Fruit fly (Drosophila melanogaster) whole organism, embryonic: Measurements from ENCODE around the gene CG3556.

Source experiments
- ATbp ChIP-seq: fragments of 200-800 bp; sonication (Bioruptor generic); optimal IDR thresholded peaks from 2 replicates; lab custom pipeline; 2017; ENCODE audit warnings: missing biosample characterization, mild to moderate bottlenecking, missing genetic modification characterization, missing genetic modification reagents
- Abd-B ChIP-seq: fragments of 200-800 bp; sonication (Bioruptor generic); optimal IDR thresholded peaks from 2 replicates; lab custom pipeline; 2018; ENCODE audit warnings: missing biosample characterization, mild to moderate bottlenecking, missing genetic modification characterization, moderate library complexity
- Aef1 ChIP-seq: fragments of 200-800 bp; sonication (Bioruptor generic); IDR thresholded peaks from 3 replicates; pipeline ENCODE4 v1.3.6; 2022; ENCODE audit warnings: missing biosample characterization, missing genetic modification characterization
- Antp ChIP-seq: fragments of 200-800 bp; sonication (Bioruptor generic); optimal IDR thresholded peaks from 3 replicates; lab custom pipeline; 2016; ENCODE audit warnings: missing biosample characterization, missing genetic modification characterization
- Bgb ChIP-seq: fragments of 200-800 bp; sonication (Bioruptor generic); IDR thresholded peaks from 2 replicates; pipeline ENCODE4 v1.3.6; 2022; ENCODE audit warnings: missing biosample characterization, missing genetic modification characterization; ENCODE audit not compliant: partially characterized antibody
- CG13424 ChIP-seq: fragments of 200-800 bp; sonication (Bioruptor generic); optimal IDR thresholded peaks from 2 replicates; lab custom pipeline; 2019; ENCODE audit warnings: missing biosample characterization, mild to moderate bottlenecking, missing genetic modification characterization, moderate library complexity
- CG14710 ChIP-seq: fragments of 200-800 bp; sonication (Bioruptor generic); optimal IDR thresholded peaks from 3 replicates; lab custom pipeline; 2019; ENCODE audit warnings: missing biosample characterization, mild to moderate bottlenecking, missing genetic modification characterization, moderate library complexity
- CG14965 ChIP-seq: fragments of 200-800 bp; sonication (Bioruptor generic); optimal IDR thresholded peaks from 2 replicates; lab custom pipeline; 2016; ENCODE audit warnings: missing biosample characterization, missing genetic modification characterization, borderline replicate concordance
- CG1602 ChIP-seq: fragments of 200-800 bp; sonication (Bioruptor generic); optimal IDR thresholded peaks from 3 replicates; lab custom pipeline; 2016; ENCODE audit warnings: missing biosample characterization, missing genetic modification characterization
- CG1603 ChIP-seq: fragments of 200-800 bp; sonication (Bioruptor generic); optimal IDR thresholded peaks from 2 replicates; lab custom pipeline; 2019; ENCODE audit warnings: missing biosample characterization, mild to moderate bottlenecking, missing genetic modification characterization, moderate library complexity
- CG17328 ChIP-seq: fragments of 200-800 bp; sonication (Bioruptor generic); IDR thresholded peaks from 2 replicates; pipeline ENCODE4 v1.3.6; 2022; ENCODE audit warnings: missing biosample characterization, missing genetic modification characterization
- CG18262 ChIP-seq: fragments of 200-800 bp; optimal IDR thresholded peaks from 3 replicates; lab custom pipeline; 2019; ENCODE audit warnings: missing biosample characterization, mild to moderate bottlenecking, missing genetic modification characterization, moderate library complexity
- CG30403 ChIP-seq: fragments of 200-800 bp; sonication (Bioruptor generic); optimal IDR thresholded peaks from 3 replicates; lab custom pipeline; 2016; ENCODE audit warnings: missing biosample characterization, missing genetic modification characterization
- CG3407 ChIP-seq: fragments of 200-800 bp; sonication (Bioruptor generic); optimal IDR thresholded peaks from 2 replicates; lab custom pipeline; 2018; ENCODE audit warnings: missing biosample characterization, mild to moderate bottlenecking, missing genetic modification characterization
- CG34422 ChIP-seq: fragments of 200-800 bp; sonication (Bioruptor generic); IDR thresholded peaks from 3 replicates; pipeline ENCODE4 v1.3.6; 2022; ENCODE audit warnings: missing biosample characterization, missing genetic modification characterization
- CG3995 ChIP-seq: fragments of 200-800 bp; sonication (Bioruptor generic); optimal IDR thresholded peaks from 3 replicates; lab custom pipeline; 2016; ENCODE audit warnings: missing biosample characterization, missing genetic modification characterization
- CG6689 ChIP-seq: fragments of 200-800 bp; sonication (Bioruptor generic); IDR thresholded peaks from 2 replicates; pipeline ENCODE4 v1.3.6; 2022; ENCODE audit warnings: missing biosample characterization, missing genetic modification characterization
- Chrac-16 ChIP-seq: fragments of 200-800 bp; sonication (Bioruptor generic); optimal IDR thresholded peaks from 3 replicates; lab custom pipeline; 2016; ENCODE audit warnings: missing biosample characterization, missing genetic modification characterization
- D ChIP-seq, 2 experiments: fragments of 200-800 bp in 1 of 2; fragments of >200 bp in 1 of 2; sonication (Bioruptor generic) in 1 of 2; optimal IDR thresholded peaks; 2 replicates in 1 of 2; 3 replicates in 1 of 2; lab custom pipeline; 2017; ENCODE audit warnings: mild to moderate bottlenecking in 1 of 2, missing biosample characterization in 1 of 2, missing genetic modification characterization in 1 of 2, missing genetic modification reagents in 1 of 2
- D19B ChIP-seq: fragments of 200-800 bp; sonication (Bioruptor generic); optimal IDR thresholded peaks from 2 replicates; lab custom pipeline; 2017; ENCODE audit warnings: missing biosample characterization, mild to moderate bottlenecking, missing genetic modification characterization
- E2f1 ChIP-seq: fragments of 200-800 bp; sonication (Bioruptor generic); IDR thresholded peaks from 2 replicates; pipeline ENCODE4 v1.3.6; 2022; ENCODE audit warnings: missing biosample characterization, missing genetic modification characterization
- Hr51 ChIP-seq, 2 experiments: fragments of 200-800 bp; sonication (Bioruptor generic); optimal IDR thresholded peaks; 2 replicates in 1 of 2; 3 replicates in 1 of 2; lab custom pipeline; 2016 to 2018; ENCODE audit warnings: missing biosample characterization in 2 of 2, missing genetic modification characterization in 2 of 2, mild to moderate bottlenecking in 1 of 2, moderate library complexity in 1 of 2
- NC2β ChIP-seq: fragments of 200-800 bp; sonication (Bioruptor generic); optimal IDR thresholded peaks from 2 replicates; lab custom pipeline; 2016; ENCODE audit warnings: missing biosample characterization, missing genetic modification characterization
- Pdp1 ChIP-seq, 2 experiments: fragments of 200-800 bp; sonication (Bioruptor generic); optimal IDR thresholded peaks; 3 replicates each; lab custom pipeline; 2016; ENCODE audit warnings: missing biosample characterization in 2 of 2, missing genetic modification characterization in 2 of 2, mild to moderate bottlenecking in 1 of 2, moderate library complexity in 1 of 2
- Ptx1 ChIP-seq: fragments of 200-800 bp; sonication (Bioruptor generic); IDR thresholded peaks from 2 replicates; pipeline ENCODE4 v1.3.6; 2022; ENCODE audit warnings: missing biosample characterization, missing genetic modification characterization
- Spps ChIP-seq: fragments of 200-800 bp; sonication (Bioruptor generic); optimal IDR thresholded peaks from 2 replicates; lab custom pipeline; 2018; ENCODE audit warnings: missing biosample characterization, mild to moderate bottlenecking, missing genetic modification characterization
- Ssrp ChIP-seq: fragments of 200-800 bp; sonication (Bioruptor generic); optimal IDR thresholded peaks from 2 replicates; lab custom pipeline; 2018; ENCODE audit warnings: missing biosample characterization, mild to moderate bottlenecking, missing genetic modification characterization, moderate library complexity
- Xbp1 ChIP-seq: fragments of 200-800 bp; sonication (Bioruptor generic); optimal IDR thresholded peaks from 3 replicates; lab custom pipeline; 2016; ENCODE audit warnings: missing biosample characterization, mild to moderate bottlenecking, missing genetic modification characterization
- az2 ChIP-seq: fragments of 200-800 bp; sonication (Bioruptor generic); optimal IDR thresholded peaks from 3 replicates; lab custom pipeline; 2016; ENCODE audit warnings: missing biosample characterization, missing genetic modification characterization
- bab2 ChIP-seq: fragments of 200-800 bp; sonication (Bioruptor generic); optimal IDR thresholded peaks from 2 replicates; lab custom pipeline; 2016; ENCODE audit warnings: missing biosample characterization, missing genetic modification characterization
- bsh ChIP-seq, 2 experiments: fragments of 200-800 bp; sonication (Bioruptor generic); optimal IDR thresholded peaks; 2 replicates each; lab custom pipeline; 2017 to 2018; ENCODE audit warnings: mild to moderate bottlenecking in 2 of 2, missing biosample characterization in 2 of 2, missing genetic modification characterization in 2 of 2, moderate library complexity in 1 of 2
- chif ChIP-seq, 2 experiments: fragments of 200-800 bp; sonication (Bioruptor generic); optimal IDR thresholded peaks; 3 replicates each; lab custom pipeline; 2016; ENCODE audit warnings: missing biosample characterization in 2 of 2, missing genetic modification characterization in 2 of 2
- disco-r ChIP-seq: fragments of 200-800 bp; sonication (Bioruptor generic); optimal IDR thresholded peaks from 2 replicates; lab custom pipeline; 2016; ENCODE audit warnings: missing biosample characterization, missing genetic modification characterization
- ems ChIP-seq: fragments of 200-800 bp; sonication (Bioruptor generic); optimal IDR thresholded peaks from 3 replicates; lab custom pipeline; 2016; ENCODE audit warnings: missing biosample characterization, missing genetic modification characterization
- gcm2 ChIP-seq: fragments of 200-800 bp; sonication (Bioruptor generic); optimal IDR thresholded peaks from 2 replicates; lab custom pipeline; 2016; ENCODE audit warnings: missing biosample characterization, missing genetic modification characterization
- klu ChIP-seq: fragments of 200-800 bp; sonication (Bioruptor generic); IDR thresholded peaks from 2 replicates; pipeline ENCODE4 v1.3.6; 2022; ENCODE audit warnings: missing biosample characterization, missing genetic modification characterization
- lmd ChIP-seq: fragments of 200-800 bp; sonication (Bioruptor generic); IDR thresholded peaks from 2 replicates; pipeline ENCODE4 v1.3.6; 2022; ENCODE audit warnings: missing biosample characterization, missing genetic modification characterization
- lola ChIP-seq, 3 experiments: fragments of >200 bp in 2 of 3; fragments of 200-800 bp in 1 of 3; sonication (Bioruptor generic) in 1 of 3; optimal IDR thresholded peaks; 2 replicates each; lab custom pipeline; 2017 to 2019; ENCODE audit warnings: missing biosample characterization in 3 of 3, missing genetic modification characterization in 3 of 3, mild to moderate bottlenecking in 1 of 3, moderate library complexity in 1 of 3
- oc ChIP-seq: fragments of 200-800 bp; sonication (Bioruptor generic); optimal IDR thresholded peaks from 2 replicates; lab custom pipeline; 2018; ENCODE audit warnings: missing biosample characterization, mild to moderate bottlenecking, missing genetic modification characterization, moderate library complexity
- pnt ChIP-seq: fragments of 200-800 bp; sonication (Bioruptor generic); optimal IDR thresholded peaks from 3 replicates; lab custom pipeline; 2016; ENCODE audit warnings: missing biosample characterization, missing genetic modification characterization
- run ChIP-seq: fragments of 200-800 bp; sonication (Bioruptor generic); optimal IDR thresholded peaks from 3 replicates; lab custom pipeline; 2018; ENCODE audit warnings: missing biosample characterization, mild to moderate bottlenecking, missing genetic modification characterization
- sc ChIP-seq, 3 experiments: fragments of >200 bp in 2 of 3; fragments of 200-800 bp in 1 of 3; sonication (Bioruptor generic) in 1 of 3; optimal IDR thresholded peaks; 2 replicates in 2 of 3; 3 replicates in 1 of 3; lab custom pipeline; 2017; ENCODE audit warnings: mild to moderate bottlenecking in 1 of 3, missing biosample characterization in 1 of 3, missing genetic modification characterization in 1 of 3, missing genetic modification reagents in 1 of 3
- sens ChIP-seq: fragments of 200-800 bp; sonication (Bioruptor generic); peaks from one replicate; lab custom pipeline; 2016; ENCODE audit warnings: missing biosample characterization, missing genetic modification characterization
- sisA ChIP-seq: fragments of 200-800 bp; sonication (Bioruptor generic); IDR thresholded peaks from 2 replicates; pipeline ENCODE4 v1.3.6; 2022; ENCODE audit warnings: missing biosample characterization, missing genetic modification characterization
- sqz ChIP-seq: fragments of 200-800 bp; sonication (Bioruptor generic); optimal IDR thresholded peaks from 3 replicates; lab custom pipeline; 2018; ENCODE audit warnings: missing biosample characterization, mild to moderate bottlenecking, missing genetic modification characterization
- ssp ChIP-seq: fragments of 200-800 bp; sonication (Bioruptor generic); IDR thresholded peaks from 2 replicates; pipeline ENCODE4 v1.3.6; 2022; ENCODE audit warnings: missing biosample characterization, missing genetic modification characterization
- vvl ChIP-seq: fragments of 200-800 bp; sonication (Bioruptor generic); IDR thresholded peaks from 2 replicates; pipeline ENCODE4 v1.3.6; 2022; ENCODE audit warnings: missing biosample characterization, missing genetic modification characterization
- zfh1 ChIP-seq: fragments of 200-800 bp; sonication (Bioruptor generic); IDR thresholded peaks from 3 replicates; pipeline ENCODE4 v1.3.6; 2022; ENCODE audit warnings: missing biosample characterization, missing genetic modification characterization

CG3556 gene

dm6 chrX:4498234-4498633, 31.8 kb upstream of the CG3556 start (continued):
- peak; percentile 36 for TF ChIP-seq ATbp (GFP tag; lab: Kevin White, UChicago)
- 0 out of 3 replicates have a peak, but pooled peaks have one; percentile 17 for TF ChIP-seq Aef1
- TF ChIP-seq CG14710 (tag; lab: Kevin White, UChicago), result peak; percentile 42
- peak; percentile 31 for TF ChIP-seq Ssrp (tag; lab: Kevin White, UChicago)
- TF ChIP-seq sens (GFP tag; lab: Kevin White, UChicago), result peak; percentile 94
- TF ChIP-seq chif (GFP tag; optimal IDR thresholded peaks at IDR 0.05; lab: Kevin White, UChicago), result peak; percentile 43 to 47
- TF ChIP-seq sqz (GFP tag; lab: Kevin White, UChicago), result peak; percentile 1
- TF ChIP-seq CG30403 (GFP tag; lab: Kevin White, UChicago), result peak; percentile 26
- peak; percentile 64; the same call in 1 of the 3 replicates for TF ChIP-seq zfh1 (GFP tag; lab: Robert Waterston, UW)
- no peak for TF ChIP-seq klu (GFP tag; lab: Robert Waterston, UW)
- TF ChIP-seq Pdp1 (GFP tag; optimal IDR thresholded peaks at IDR 0.05; lab: Kevin White, UChicago), result peak in 1 of 2 experiments; percentile 11
- peak; percentile 34 for TF ChIP-seq Spps (tag; lab: Kevin White, UChicago)
- TF ChIP-seq CG14965 (GFP tag; lab: Kevin White, UChicago), result peak; percentile 7
- peak in 1 of 2 experiments; percentile 70 for TF ChIP-seq bsh (GFP tag; optimal IDR thresholded peaks at IDR 0.05; lab: Kevin White, UChicago)
- peak; percentile 16 for TF ChIP-seq ems
- peak; percentile 32 for TF ChIP-seq Chrac-16 (GFP tag; lab: Kevin White, UChicago)
- TF ChIP-seq CG3407 (GFP tag; lab: Kevin White, UChicago), result peak; percentile 23
- peak; percentile 32; the same call in 1 of the 3 replicates for TF ChIP-seq CG34422 (GFP tag; lab: Robert Waterston, UW)
- 0 out of 2 replicates have a peak, but pooled peaks have one; percentile 27 for TF ChIP-seq lmd (GFP tag; lab: Robert Waterston, UW)
- no peak for TF ChIP-seq run (tag; lab: Kevin White, UChicago)
- no peak for TF ChIP-seq D19B (GFP tag; lab: Kevin White, UChicago)
- no peak for TF ChIP-seq sc (optimal IDR thresholded peaks at IDR 0.05; lab: Kevin White, UChicago)
- peak; percentile 25 for TF ChIP-seq sc (GFP tag; optimal IDR thresholded peaks at IDR 0.05; lab: Kevin White, UChicago)
- no peak for TF ChIP-seq D (optimal IDR thresholded peaks at IDR 0.05; lab: Kevin White, UChicago)
- peak; percentile 58 for TF ChIP-seq D (GFP tag; optimal IDR thresholded peaks at IDR 0.05; lab: Kevin White, UChicago)
- TF ChIP-seq az2 (GFP tag; lab: Kevin White, UChicago), result peak; percentile 43
- TF ChIP-seq CG3995, result no peak
- peak; percentile 40; the same call in 1 of the 2 replicates for TF ChIP-seq Ptx1 (GFP tag; lab: Robert Waterston, UW)
- peak; percentile 5 for TF ChIP-seq disco-r
- TF ChIP-seq Antp, result peak; percentile 41
- TF ChIP-seq pnt (GFP tag; lab: Kevin White, UChicago), result peak; percentile 31
- peak; percentile 19 for TF ChIP-seq NC2β (GFP tag; lab: Kevin White, UChicago)
- 0 out of 2 replicates have a peak, but pooled peaks have one; percentile 44 for TF ChIP-seq E2f1 (GFP tag; lab: Robert Waterston, UW)
- TF ChIP-seq CG1603 (tag; lab: Kevin White, UChicago), result peak; percentile 70
- TF ChIP-seq CG18262 (tag; lab: Kevin White, UChicago), result peak; percentile 31
- peak; percentile 41 for TF ChIP-seq Xbp1 (GFP tag; lab: Kevin White, UChicago)
- TF ChIP-seq CG6689, result peak; percentile 55
- no peak for TF ChIP-seq Abd-B (GFP tag; lab: Kevin White, UChicago)
- peak in 1 of 2 experiments; percentile 26 for TF ChIP-seq Hr51 (GFP tag; optimal IDR thresholded peaks at IDR 0.05; lab: Kevin White, UChicago)
- no peak for TF ChIP-seq gcm2
- peak; percentile 22 for TF ChIP-seq CG1602 (GFP tag; lab: Kevin White, UChicago)
- peak; percentile 57 for TF ChIP-seq bab2 (GFP tag; lab: Kevin White, UChicago)
- TF ChIP-seq lola (GFP tag; optimal IDR thresholded peaks at IDR 0.05; lab: Kevin White, UChicago), result peak in 1 of 3 experiments; percentile 43
- peak; percentile 48 for TF ChIP-seq oc
- TF ChIP-seq CG17328, result 0 out of 2 replicates have a peak, but pooled peaks have one; percentile 49
- peak; percentile 8 for TF ChIP-seq CG13424 (tag; lab: Kevin White, UChicago)
- TF ChIP-seq Bgb (GFP tag; lab: Robert Waterston, UW), result no peak
- peak; percentile 60 for TF ChIP-seq sisA (GFP tag; lab: Robert Waterston, UW)
- TF ChIP-seq vvl, result peak; percentile 51; the same call in 1 of the 2 replicates
- TF ChIP-seq ssp (GFP tag; lab: Robert Waterston, UW), result 0 out of 2 replicates have a peak, but pooled peaks have one; percentile 31
